Fruit fly (Drosophila melanogaster) ovary, adult (tissue): Measurements from ENCODE around the gene CG15739.

ENCODE experiments used
- CG17801 ChIP-seq: fragments of 200-800 bp; optimal IDR thresholded peaks from 2 replicates; lab custom pipeline; 2019; ENCODE audit warnings: missing biosample characterization, mild to moderate bottlenecking, missing genetic modification characterization, moderate library complexity; ENCODE audit not compliant: partially characterized antibody

The CG15739 gene

dm6 chrX:11873116-11873515 is at the start of gene CG15739:
Gene CG15739 (plus strand): TSS chrX:11873319.
- no peak for TF ChIP-seq CG17801

- TF ChIP-seq CG17801 = no peak
Observed at dm6 chrX:11828336-11829007, 44.6 kb upstream of the CG15739 start.

- TF ChIP-seq CG17801 = no peak
Observed at dm6 chrX:11837926-11838325, 35.2 kb upstream of the CG15739 start, which contains the start of gene CG15741. Gene CG15741 (minus strand): TSS chrX:11838026.

- no peak for TF ChIP-seq CG17801
Observed at dm6 chrX:11839308-11839707, 33.8 kb upstream of the CG15739 start, which contains the start of gene Cyp28c1. Gene Cyp28c1 (plus strand): TSS chrX:11839608.

- TF ChIP-seq CG17801 = no peak
Observed at dm6 chrX:11841702-11842378, 31.3 kb upstream of the CG15739 start.

- TF ChIP-seq CG17801 = no peak
Observed at dm6 chrX:11846049-11846718, 26.9 kb upstream of the CG15739 start, which contains the start of gene CG15740. Gene CG15740 (minus strand): TSS chrX:11846099.

- no peak for TF ChIP-seq CG17801
Observed at dm6 chrX:11848507-11849264, 24.4 kb upstream of the CG15739 start.

dm6 chrX:11849267-11849666 is 23.9 kb upstream of the CG15739 start:
- no peak for TF ChIP-seq CG17801

- TF ChIP-seq CG17801 = peak; percentile 66
Observed at dm6 chrX:11852310-11852709, 20.8 kb upstream of the CG15739 start, which contains the start of gene p24-1. Gene p24-1 (minus strand): TSS chrX:11852530.

- peak; percentile 69 for TF ChIP-seq CG17801
Observed at dm6 chrX:11854758-11855465, 18.2 kb upstream of the CG15739 start, which contains the start of the genes CG10347 and ATP7. Gene CG10347 (minus strand): TSS chrX:11854931. Gene ATP7 (plus strand): TSS chrX:11855022.

dm6 chrX:11855950-11856349 is 17.2 kb upstream of the CG15739 start:
- no peak for TF ChIP-seq CG17801

- TF ChIP-seq CG17801 = no peak
Observed at dm6 chrX:11856867-11857266, 16.3 kb upstream of the CG15739 start.

- TF ChIP-seq CG17801 = peak; percentile 93
Observed at dm6 chrX:11857522-11858438, 15.3 kb upstream of the CG15739 start.

- TF ChIP-seq CG17801 = no peak
Observed at dm6 chrX:11858439-11858813, 14.7 kb upstream of the CG15739 start.

dm6 chrX:11868866-11869265 is 4.3 kb upstream of the CG15739 start, which contains the start of the genes Nrd1 and CG1847:
Gene Nrd1 (minus strand): TSS chrX:11868893.
Gene CG1847 (plus strand): TSS chrX:11869170.
- no peak for TF ChIP-seq CG17801
